Worm (Caenorhabditis elegans) whole organism, midembryonic: ENCODE data around the gene folt-1.

Experiments used
- T22C8.4 ChIP-seq: fragments of 200-800 bp; sonication (Bioruptor generic); IDR thresholded peaks from 2 replicates; pipeline ENCODE4 v1.3.6; 2022; ENCODE audit warnings: missing genetic modification characterization, missing compliant biosample characterization
- flt-1 ChIP-seq: fragments of 200-800 bp; sonication (Bioruptor generic); IDR thresholded peaks from 2 replicates; pipeline ENCODE4 v1.3.6; 2022; ENCODE audit warnings: missing genetic modification characterization, missing compliant biosample characterization
- klf-2 ChIP-seq: fragments of 200-800 bp; sonication (Bioruptor generic); conservative IDR thresholded peaks from 2 replicates; pipeline ENCODE4 v1.3.6; 2022; ENCODE audit warnings: missing genetic modification reagents, missing genetic modification characterization, missing compliant biosample characterization
- med-1 ChIP-seq: sonication (generic microtip); optimal IDR thresholded peaks from 2 replicates; lab custom pipeline; 2017; ENCODE audit warnings: missing genetic modification characterization, mild to moderate bottlenecking, missing compliant biosample characterization, antibody characterized with exemption, missing genetic modification reagents; ENCODE audit not compliant: insufficient read depth

- TF ChIP-seq med-1 (GFP tag; lab: Kevin White, UChicago) (no peak), flt-1 (GFP tag; lab: Robert Waterston, UW) (no peak), T22C8.4 (GFP tag; lab: Robert Waterston, UW) (no peak), klf-2 (no peak)
These were observed 20.5 kb downstream of the folt-1 start, which contains the start of gene srg-41 for ce11 chrV:11161791-11162190.
